Worm (Caenorhabditis elegans) whole organism, L3 larva: ENCODE data around the gene B0496.1.

Experiments used
- R02D3.7 ChIP-seq: fragments of 150-350 bp; optimal IDR thresholded peaks from 2 replicates; lab custom pipeline; 2014; ENCODE audit warnings: missing biosample characterization, missing genetic modification characterization
- ZK546.5 ChIP-seq: sonication (generic microtip); optimal IDR thresholded peaks from 2 replicates; lab custom pipeline; 2017; ENCODE audit warnings: missing biosample characterization, missing genetic modification characterization
- aly-2 ChIP-seq: fragments of 150-350 bp; optimal IDR thresholded peaks from 2 replicates; lab custom pipeline; 2014; ENCODE audit warnings: missing biosample characterization, missing genetic modification characterization
- ceh-16 ChIP-seq: sonication (generic microtip); optimal IDR thresholded peaks from 2 replicates; lab custom pipeline; 2017; ENCODE audit warnings: missing biosample characterization, missing genetic modification characterization
- ceh-9 ChIP-seq: sonication (generic microtip); optimal IDR thresholded peaks from 2 replicates; lab custom pipeline; 2018; ENCODE audit warnings: missing biosample characterization, missing genetic modification characterization
- daf-12 ChIP-seq: fragments of 150-350 bp; optimal IDR thresholded peaks from 2 replicates; lab custom pipeline; 2014; ENCODE audit warnings: missing biosample characterization, missing genetic modification reagents, missing genetic modification characterization
- egl-27 ChIP-seq: sonication (generic microtip); optimal IDR thresholded peaks from 4 replicates; lab custom pipeline; 2017; ENCODE audit warnings: missing biosample characterization, missing genetic modification reagents, missing genetic modification characterization
- egl-5 ChIP-seq: fragments of 150-350 bp; optimal IDR thresholded peaks from 2 replicates; lab custom pipeline; 2017; ENCODE audit warnings: missing biosample characterization, missing genetic modification reagents, missing genetic modification characterization, inconsistent platforms
- elt-1 ChIP-seq: fragments of 150-350 bp; optimal IDR thresholded peaks from 2 replicates; lab custom pipeline; 2014; ENCODE audit warnings: missing biosample characterization, missing genetic modification characterization
- elt-2 ChIP-seq: sonication (generic microtip); optimal IDR thresholded peaks from 2 replicates; lab custom pipeline; 2016; ENCODE audit warnings: missing genetic modification reagents, mild to moderate bottlenecking, missing genetic modification characterization, missing compliant biosample characterization
- elt-3 ChIP-seq, 3 experiments: fragments of 150-350 bp in 1 of 3; sonication (generic microtip) in 2 of 3; optimal IDR thresholded peaks; 2 replicates in 2 of 3; 4 replicates in 1 of 3; lab custom pipeline; 2014 to 2017; ENCODE audit warnings: missing biosample characterization in 3 of 3, missing genetic modification characterization in 3 of 3
- eor-1 ChIP-seq, 2 experiments: fragments of 150-350 bp; optimal IDR thresholded peaks; 2 replicates each; lab custom pipeline; 2014 to 2018; ENCODE audit warnings: missing biosample characterization in 2 of 2, missing genetic modification characterization in 2 of 2
- fkh-10 ChIP-seq: sonication (generic microtip); optimal IDR thresholded peaks from 2 replicates; lab custom pipeline; 2017; ENCODE audit warnings: missing biosample characterization, missing genetic modification reagents, missing genetic modification characterization
- fkh-2 ChIP-seq: fragments of 150-350 bp; optimal IDR thresholded peaks from 2 replicates; lab custom pipeline; 2014; ENCODE audit warnings: missing biosample characterization, missing genetic modification reagents, missing genetic modification characterization
- fos-1 ChIP-seq: fragments of 150-350 bp; optimal IDR thresholded peaks from 2 replicates; lab custom pipeline; 2014; ENCODE audit warnings: missing biosample characterization, missing genetic modification characterization
- lsy-12 ChIP-seq: sonication (generic microtip); optimal IDR thresholded peaks from 2 replicates; lab custom pipeline; 2016; ENCODE audit warnings: mild to moderate bottlenecking, missing genetic modification characterization, missing compliant biosample characterization
- mdl-1 ChIP-seq: fragments of 150-350 bp; optimal IDR thresholded peaks from 2 replicates; lab custom pipeline; 2014; ENCODE audit warnings: missing biosample characterization, missing genetic modification characterization
- mml-1 ChIP-seq: fragments of 150-350 bp; sonication (generic microtip); optimal IDR thresholded peaks from 3 replicates; lab custom pipeline; 2014; ENCODE audit warnings: missing biosample characterization, missing genetic modification characterization
- nfya-1 ChIP-seq: sonication (generic microtip); optimal IDR thresholded peaks from 2 replicates; lab custom pipeline; 2017; ENCODE audit warnings: missing genetic modification characterization, mild to moderate bottlenecking, missing compliant biosample characterization, antibody characterized with exemption, moderate library complexity; ENCODE audit not compliant: insufficient read depth
- nhr-11 ChIP-seq: fragments of 150-350 bp; optimal IDR thresholded peaks from 2 replicates; lab custom pipeline; 2014; ENCODE audit warnings: missing biosample characterization, missing genetic modification characterization
- nhr-12 ChIP-seq: fragments of 150-350 bp; optimal IDR thresholded peaks from 2 replicates; lab custom pipeline; 2014; ENCODE audit warnings: missing biosample characterization, missing genetic modification characterization
- nhr-23 ChIP-seq: fragments of 150-350 bp; optimal IDR thresholded peaks from 2 replicates; lab custom pipeline; 2014; ENCODE audit warnings: missing biosample characterization, missing genetic modification reagents, missing genetic modification characterization
- nhr-237 ChIP-seq: fragments of 150-350 bp; optimal IDR thresholded peaks from 2 replicates; lab custom pipeline; 2014; ENCODE audit warnings: missing biosample characterization, missing genetic modification characterization
- nhr-28 ChIP-seq: fragments of 150-350 bp; optimal IDR thresholded peaks from 2 replicates; lab custom pipeline; 2014; ENCODE audit warnings: missing biosample characterization, missing genetic modification characterization
- nhr-43 ChIP-seq: sonication (generic microtip); optimal IDR thresholded peaks from 2 replicates; lab custom pipeline; 2016; ENCODE audit warnings: mild to moderate bottlenecking, missing genetic modification characterization, missing compliant biosample characterization; ENCODE audit not compliant: poor library complexity, severe bottlenecking
- nhr-67 ChIP-seq: fragments of 150-350 bp; optimal IDR thresholded peaks from 2 replicates; lab custom pipeline; 2014; ENCODE audit warnings: missing biosample characterization, missing genetic modification characterization
- nhr-76 ChIP-seq: fragments of 150-350 bp; sonication (generic microtip); optimal IDR thresholded peaks from 5 replicates; lab custom pipeline; 2014; ENCODE audit warnings: missing biosample characterization, missing genetic modification characterization
- pha-4 ChIP-seq: fragments of 150-350 bp; optimal IDR thresholded peaks from 2 replicates; lab custom pipeline; 2014; ENCODE audit warnings: missing biosample characterization, missing genetic modification reagents, missing genetic modification characterization
- sea-2 ChIP-seq: fragments of 150-350 bp; sonication (generic microtip); optimal IDR thresholded peaks from 4 replicates; lab custom pipeline; 2014; ENCODE audit warnings: missing biosample characterization, missing genetic modification reagents, missing genetic modification characterization
- skn-1 ChIP-seq: fragments of 150-350 bp; optimal IDR thresholded peaks from 2 replicates; lab custom pipeline; 2014; ENCODE audit warnings: missing biosample characterization, missing genetic modification characterization
- snpc-4 ChIP-seq: fragments of 150-350 bp; optimal IDR thresholded peaks from 2 replicates; lab custom pipeline; 2014; ENCODE audit warnings: missing biosample characterization, missing genetic modification characterization
- tbx-2 ChIP-seq: sonication (generic microtip); optimal IDR thresholded peaks from 2 replicates; lab custom pipeline; 2016; ENCODE audit warnings: mild to moderate bottlenecking, missing genetic modification characterization, missing compliant biosample characterization
- unc-39 ChIP-seq: sonication (generic microtip); optimal IDR thresholded peaks from 4 replicates; lab custom pipeline; 2017; ENCODE audit warnings: missing biosample characterization, missing genetic modification characterization
- zag-1 ChIP-seq: fragments of 150-350 bp; optimal IDR thresholded peaks from 2 replicates; lab custom pipeline; 2014; ENCODE audit warnings: missing biosample characterization, missing genetic modification characterization
- ztf-11 ChIP-seq: fragments of 150-350 bp; optimal IDR thresholded peaks from 2 replicates; lab custom pipeline; 2014; ENCODE audit warnings: missing biosample characterization, missing genetic modification characterization
- ztf-4 ChIP-seq: fragments of 150-350 bp; optimal IDR thresholded peaks from 2 replicates; lab custom pipeline; 2014; ENCODE audit warnings: missing biosample characterization, missing genetic modification characterization

The B0496.1 gene

DNA sequence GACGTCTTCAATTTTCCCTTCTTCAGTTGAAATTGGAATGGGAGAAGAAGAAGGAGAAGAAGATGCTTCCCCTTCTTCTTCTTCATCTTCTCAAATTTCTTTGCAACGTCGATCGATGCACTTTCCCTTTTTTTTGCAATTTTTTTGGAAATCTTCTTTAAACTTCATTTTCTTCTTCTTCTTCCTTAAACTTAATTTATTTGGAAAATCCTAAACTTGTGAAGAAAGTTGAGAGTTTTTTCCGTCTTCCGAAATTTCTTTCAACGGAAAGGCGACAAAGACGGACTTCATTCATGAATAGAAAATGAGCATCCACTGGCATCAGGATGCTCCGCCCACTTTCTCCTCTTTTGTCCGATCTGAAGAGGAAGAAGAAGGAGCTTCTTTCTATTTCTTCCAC lies 31.9 kb upstream of the B0496.1 start:
- TF ChIP-seq ceh-9 (tag; lab: Kevin White, UChicago) = no peak
- TF ChIP-seq fkh-10 (GFP tag; lab: Kevin White, UChicago) = peak; percentile 96
- TF ChIP-seq, all 47 proteins: peak for 1

- TF ChIP-seq nhr-12 (no peak), sea-2 (no peak), elt-1 (tag; lab: Kevin White, UChicago) (no peak), ztf-11 (tag; lab: Kevin White, UChicago) (no peak), lsy-12 (tag; lab: Kevin White, UChicago) (no peak), ZK546.5 (tag; lab: Kevin White, UChicago) (no peak), unc-39 (no peak)
These were observed 27.3 kb upstream of the B0496.1 start, which contains the start of gene B0496.6 for ce11 chrIV:7418818-7419217. TSS of gene B0496.6 (plus strand) at chrIV:7419118.

DNA sequence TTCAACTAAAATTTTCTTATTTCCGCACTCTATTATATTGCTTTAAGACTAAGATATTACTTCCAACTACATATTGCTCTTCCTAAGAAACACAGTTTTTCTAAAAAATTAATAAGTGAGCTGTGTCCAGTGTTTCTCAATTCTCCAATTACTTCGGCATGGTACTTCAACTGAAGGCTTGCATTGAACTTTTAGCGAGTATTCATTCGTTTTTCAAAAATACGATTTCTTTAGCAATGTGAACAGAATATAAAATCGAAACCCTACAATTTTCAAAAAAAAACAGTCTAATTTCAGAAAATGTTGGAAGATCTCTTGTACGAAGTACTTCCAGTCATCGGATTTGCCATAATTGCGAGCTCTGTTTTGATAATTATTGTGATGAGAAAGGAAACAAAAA lies 25.2 kb upstream of the B0496.1 start, which contains the start of gene srtx-1:
Gene srtx-1, plus strand, starts transcription at position 301 of the 400 bp plus-strand sequence.
- TF ChIP-seq ztf-11 (tag; lab: Kevin White, UChicago) (no peak), egl-5 (tag; lab: Kevin White, UChicago) (no peak), zag-1 (tag; lab: Kevin White, UChicago) (no peak), tbx-2 (tag; lab: Kevin White, UChicago) (no peak)

DNA sequence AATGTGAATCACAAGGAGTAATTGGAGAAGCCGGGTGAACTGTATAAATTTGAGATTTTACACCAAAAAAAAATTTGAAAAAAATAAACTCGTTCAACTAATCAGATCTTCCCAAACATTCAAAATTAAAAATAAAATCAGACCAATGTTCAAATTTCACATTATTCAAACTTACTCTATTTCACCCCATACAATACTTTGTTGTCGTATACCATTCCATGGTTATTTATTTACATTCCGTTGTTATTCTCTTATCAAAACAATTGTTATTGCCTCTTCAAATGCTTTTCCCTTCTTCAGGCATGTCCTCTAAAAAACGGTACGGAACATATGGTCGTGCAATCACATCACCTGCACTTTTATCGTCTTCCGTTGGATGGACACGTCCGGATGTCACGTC lies 21.9 kb upstream of the B0496.1 start, which contains the start of gene unc-82:
Gene unc-82, plus strand, starts transcription at position 301 of the 400 bp plus-strand sequence.
- no peak for TF ChIP-seq elt-2 (tag; lab: Kevin White, UChicago)
- TF ChIP-seq zag-1 (tag; lab: Kevin White, UChicago) = no peak
- no peak for TF ChIP-seq nhr-67 (tag; lab: Kevin White, UChicago)
- no peak for TF ChIP-seq fos-1 (tag; lab: Kevin White, UChicago)
- TF ChIP-seq tbx-2 (tag; lab: Kevin White, UChicago) = no peak
- no peak for TF ChIP-seq nhr-23
- no peak for TF ChIP-seq ceh-16 (tag; lab: Kevin White, UChicago)
- TF ChIP-seq nhr-43 (tag; lab: Kevin White, UChicago) = no peak
- TF ChIP-seq pha-4 (tag; lab: Kevin White, UChicago) = no peak
- no peak for TF ChIP-seq snpc-4 (tag; lab: Kevin White, UChicago)
- TF ChIP-seq elt-3 (tag; optimal IDR thresholded peaks at IDR 0.05; lab: Kevin White, UChicago) = no peak
- no peak for TF ChIP-seq nhr-28 (tag; lab: Kevin White, UChicago)
- TF ChIP-seq R02D3.7 (tag; lab: Kevin White, UChicago) = no peak
- no peak for TF ChIP-seq ceh-9 (tag; lab: Kevin White, UChicago)
- TF ChIP-seq egl-27 (tag; lab: Kevin White, UChicago) = no peak
- TF ChIP-seq daf-12 (tag; lab: Kevin White, UChicago) = no peak
- TF ChIP-seq nhr-237 (tag; lab: Kevin White, UChicago) = no peak

ce11 chrIV:7426055-7426454 lies 20.0 kb upstream of the B0496.1 start:
- no peak for TF ChIP-seq nhr-12
- TF ChIP-seq nfya-1 (tag; lab: Kevin White, UChicago) = peak; percentile 7

DNA sequence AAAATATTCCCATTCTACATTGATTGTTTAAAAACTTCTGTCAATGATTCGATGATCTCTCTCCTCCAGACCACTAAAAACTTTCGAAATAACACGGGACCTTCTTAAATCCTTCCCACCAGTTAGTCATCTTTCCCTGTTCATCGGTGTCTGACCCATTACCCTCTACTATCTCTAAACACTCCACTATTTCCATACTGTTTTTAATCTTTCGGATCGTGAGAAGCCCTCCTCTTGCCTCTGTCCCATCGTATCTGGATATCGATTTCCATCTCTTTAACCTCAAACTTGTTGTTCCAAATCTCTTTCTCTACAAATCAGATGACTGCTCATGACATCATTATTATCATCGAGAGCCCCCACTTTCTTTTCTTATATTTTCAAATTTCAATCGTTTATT lies 17.7 kb upstream of the B0496.1 start:
- TF ChIP-seq snpc-4 (tag; lab: Kevin White, UChicago) (no peak), nhr-43 (tag; lab: Kevin White, UChicago) (no peak), nhr-11 (tag; lab: Kevin White, UChicago) (no peak), skn-1 (tag; lab: Kevin White, UChicago) (no peak), nhr-23 (no peak), elt-2 (tag; lab: Kevin White, UChicago) (no peak), mdl-1 (tag; lab: Kevin White, UChicago) (no peak), mml-1 (no peak), nhr-76 (tag; lab: Kevin White, UChicago) (no peak), eor-1 (tag; optimal IDR thresholded peaks at IDR 0.05; lab: Kevin White, UChicago) (no peak), fos-1 (tag; lab: Kevin White, UChicago) (no peak), ztf-4 (no peak), aly-2 (tag; lab: Kevin White, UChicago) (no peak), fkh-2 (no peak)
